Fruit fly (Drosophila melanogaster) whole organism, embryonic: Measurements from ENCODE around the gene Tim8.

Source experiments
- CG1024 ChIP-seq: fragments of 200-800 bp; sonication (Bioruptor generic); IDR thresholded peaks from 2 replicates; pipeline ENCODE4 v1.3.6; 2022; ENCODE audit warnings: missing biosample characterization, missing genetic modification characterization
- CG10565 ChIP-seq: fragments of 200-800 bp; sonication (Bioruptor generic); optimal IDR thresholded peaks from 3 replicates; lab custom pipeline; 2016; ENCODE audit warnings: missing biosample characterization, mild to moderate bottlenecking, missing genetic modification characterization
- CG10959 ChIP-seq: fragments of 200-800 bp; sonication (Bioruptor generic); IDR thresholded peaks from 2 replicates; pipeline ENCODE4 v1.3.6; 2022; ENCODE audit warnings: missing biosample characterization, missing genetic modification characterization
- CG14667 ChIP-seq: fragments of 200-800 bp; sonication (Bioruptor generic); IDR thresholded peaks from 2 replicates; pipeline ENCODE4 v1.3.6; 2022; ENCODE audit warnings: missing biosample characterization, missing genetic modification characterization
- CG17186 ChIP-seq: fragments of 200-800 bp; sonication (Bioruptor generic); optimal IDR thresholded peaks from 3 replicates; lab custom pipeline; 2017; ENCODE audit warnings: missing biosample characterization, missing genetic modification reagents, missing genetic modification characterization
- CG17328 ChIP-seq: fragments of 200-800 bp; sonication (Bioruptor generic); IDR thresholded peaks from 2 replicates; pipeline ENCODE4 v1.3.6; 2022; ENCODE audit warnings: missing biosample characterization, missing genetic modification characterization
- CG1832 ChIP-seq: fragments of 200-800 bp; sonication (Bioruptor generic); optimal IDR thresholded peaks from 2 replicates; lab custom pipeline; 2017; ENCODE audit warnings: missing biosample characterization, mild to moderate bottlenecking, missing genetic modification characterization, inconsistent platforms
- CG18476 ChIP-seq: fragments of 200-800 bp; sonication (Bioruptor generic); optimal IDR thresholded peaks from 2 replicates; lab custom pipeline; 2016; ENCODE audit warnings: missing biosample characterization, mild to moderate bottlenecking, missing genetic modification characterization
- CG2875 ChIP-seq: fragments of 200-800 bp; sonication (Bioruptor generic); optimal IDR thresholded peaks from 2 replicates; lab custom pipeline; 2017; ENCODE audit warnings: missing biosample characterization, mild to moderate bottlenecking, missing genetic modification characterization, missing genetic modification reagents
- CG30020 ChIP-seq: fragments of 200-800 bp; optimal IDR thresholded peaks from 2 replicates; lab custom pipeline; 2019; ENCODE audit warnings: missing biosample characterization, mild to moderate bottlenecking, missing genetic modification characterization, moderate library complexity
- CG30431 ChIP-seq: fragments of 200-800 bp; sonication (Bioruptor generic); optimal IDR thresholded peaks from 2 replicates; lab custom pipeline; 2017; ENCODE audit warnings: missing biosample characterization, missing genetic modification characterization
- CG32767 ChIP-seq: fragments of 200-800 bp; sonication (Bioruptor generic); IDR thresholded peaks from 2 replicates; pipeline ENCODE4 v1.3.6; 2022; ENCODE audit warnings: missing biosample characterization, missing genetic modification characterization
- CG33557 ChIP-seq: fragments of 200-800 bp; sonication (Bioruptor generic); optimal IDR thresholded peaks from 2 replicates; lab custom pipeline; 2019; ENCODE audit warnings: missing biosample characterization, mild to moderate bottlenecking, missing genetic modification characterization, moderate library complexity
- CG4424 ChIP-seq: fragments of 200-800 bp; sonication (Bioruptor generic); optimal IDR thresholded peaks from 3 replicates; lab custom pipeline; 2016; ENCODE audit warnings: missing biosample characterization, missing genetic modification characterization
- CG6654 ChIP-seq: fragments of 200-800 bp; sonication (Bioruptor generic); optimal IDR thresholded peaks from 2 replicates; lab custom pipeline; 2017; ENCODE audit warnings: missing biosample characterization, mild to moderate bottlenecking, missing genetic modification characterization
- CG7372 ChIP-seq: fragments of 200-800 bp; sonication (Bioruptor generic); IDR thresholded peaks from 2 replicates; pipeline ENCODE4 v1.3.6; 2022; ENCODE audit warnings: missing biosample characterization, missing genetic modification characterization
- CG7745 ChIP-seq: fragments of 200-800 bp; sonication (Bioruptor generic); optimal IDR thresholded peaks from 2 replicates; lab custom pipeline; 2018; ENCODE audit warnings: missing biosample characterization, mild to moderate bottlenecking, missing genetic modification characterization, moderate library complexity
- CG7786 ChIP-seq: fragments of 200-800 bp; sonication (Bioruptor generic); optimal IDR thresholded peaks from 2 replicates; lab custom pipeline; 2016; ENCODE audit warnings: missing biosample characterization, missing genetic modification characterization
- CG8478 ChIP-seq: fragments of >200 bp; optimal IDR thresholded peaks from 2 replicates; lab custom pipeline; 2018
- CG9609 ChIP-seq: fragments of 200-800 bp; sonication (Bioruptor generic); optimal IDR thresholded peaks from 3 replicates; lab custom pipeline; 2016; ENCODE audit warnings: missing biosample characterization, missing genetic modification characterization
- CG9797 ChIP-seq: fragments of 200-800 bp; sonication (Bioruptor generic); optimal IDR thresholded peaks from 3 replicates; lab custom pipeline; 2018; ENCODE audit warnings: missing biosample characterization, mild to moderate bottlenecking, missing genetic modification characterization
- Camta ChIP-seq: fragments of 200-800 bp; sonication (Bioruptor generic); optimal IDR thresholded peaks from 2 replicates; lab custom pipeline; 2016; ENCODE audit warnings: missing biosample characterization, missing genetic modification characterization
- Chrac-16 ChIP-seq: fragments of 200-800 bp; sonication (Bioruptor generic); optimal IDR thresholded peaks from 3 replicates; lab custom pipeline; 2016; ENCODE audit warnings: missing biosample characterization, missing genetic modification characterization
- Dbx ChIP-seq: fragments of 200-800 bp; sonication (Bioruptor generic); IDR thresholded peaks from 3 replicates; pipeline ENCODE4 v1.3.6; 2022; ENCODE audit warnings: missing biosample characterization, missing genetic modification characterization
- Dp ChIP-seq: fragments of 200-800 bp; sonication (Bioruptor generic); optimal IDR thresholded peaks from 2 replicates; lab custom pipeline; 2018; ENCODE audit warnings: missing biosample characterization, mild to moderate bottlenecking, missing genetic modification characterization, moderate library complexity
- Drgx ChIP-seq: fragments of 200-800 bp; sonication (Bioruptor generic); IDR thresholded peaks from 2 replicates; pipeline ENCODE4 v1.3.6; 2022; ENCODE audit warnings: missing biosample characterization, missing genetic modification characterization
- Hr78 ChIP-seq, 2 experiments: fragments of 200-800 bp in 1 of 2; fragments of >200 bp in 1 of 2; sonication (Bioruptor generic) in 1 of 2; optimal IDR thresholded peaks; 2 replicates each; lab custom pipeline; 2017 to 2019; ENCODE audit warnings: missing biosample characterization in 2 of 2, missing genetic modification characterization in 2 of 2, mild to moderate bottlenecking in 1 of 2, moderate library complexity in 1 of 2
- Sin3A ChIP-seq: fragments of >200 bp; optimal IDR thresholded peaks from 2 replicates; lab custom pipeline; 2018
- Spps ChIP-seq: fragments of 200-800 bp; sonication (Bioruptor generic); optimal IDR thresholded peaks from 2 replicates; lab custom pipeline; 2018; ENCODE audit warnings: missing biosample characterization, mild to moderate bottlenecking, missing genetic modification characterization
- Vsx1 ChIP-seq: fragments of 200-800 bp; sonication (Bioruptor generic); optimal IDR thresholded peaks from 2 replicates; lab custom pipeline; 2017; ENCODE audit warnings: missing biosample characterization, mild to moderate bottlenecking, missing genetic modification characterization, missing genetic modification reagents
- bigmax ChIP-seq: fragments of 200-800 bp; sonication (Bioruptor generic); optimal IDR thresholded peaks from 2 replicates; lab custom pipeline; 2018; ENCODE audit warnings: missing biosample characterization, mild to moderate bottlenecking, missing genetic modification characterization
- danr ChIP-seq: fragments of 200-800 bp; sonication (Bioruptor generic); IDR thresholded peaks from 2 replicates; pipeline ENCODE4 v1.3.6; 2022; ENCODE audit warnings: missing biosample characterization, missing genetic modification characterization
- dysf ChIP-seq: fragments of 200-800 bp; sonication (Bioruptor generic); IDR thresholded peaks from 3 replicates; pipeline ENCODE4 v1.3.6; 2022; ENCODE audit warnings: missing biosample characterization, missing genetic modification characterization
- gfzf ChIP-seq: fragments of 200-800 bp; sonication (Bioruptor generic); optimal IDR thresholded peaks from 2 replicates; lab custom pipeline; 2016; ENCODE audit warnings: missing biosample characterization, mild to moderate bottlenecking, missing genetic modification characterization, moderate library complexity
- hkb ChIP-seq, 2 experiments: fragments of 200-800 bp in 1 of 2; fragments of >200 bp in 1 of 2; sonication (Bioruptor generic) in 1 of 2; IDR thresholded peaks in 1 of 2; optimal IDR thresholded peaks in 1 of 2; 2 replicates each; pipeline versions ENCODE4 v1.3.6 to Lab custom; 2017 to 2022; ENCODE audit warnings: missing biosample characterization in 1 of 2, missing genetic modification characterization in 1 of 2
- jigr1 ChIP-seq: fragments of 200-800 bp; sonication (Bioruptor generic); IDR thresholded peaks from 3 replicates; pipeline ENCODE4 v1.3.6; 2022; ENCODE audit warnings: missing biosample characterization, missing genetic modification characterization
- jumu ChIP-seq: fragments of 200-800 bp; sonication (Bioruptor generic); optimal IDR thresholded peaks from 3 replicates; lab custom pipeline; 2016; ENCODE audit warnings: missing biosample characterization, missing genetic modification characterization
- kay ChIP-seq: fragments of 200-800 bp; sonication (Bioruptor generic); optimal IDR thresholded peaks from 2 replicates; lab custom pipeline; 2016; ENCODE audit warnings: missing biosample characterization, missing genetic modification characterization
- mirr ChIP-seq: fragments of 200-800 bp; sonication (Bioruptor generic); optimal IDR thresholded peaks from 3 replicates; lab custom pipeline; 2018; ENCODE audit warnings: missing biosample characterization, mild to moderate bottlenecking, missing genetic modification characterization
- oc ChIP-seq: fragments of 200-800 bp; sonication (Bioruptor generic); optimal IDR thresholded peaks from 2 replicates; lab custom pipeline; 2018; ENCODE audit warnings: missing biosample characterization, mild to moderate bottlenecking, missing genetic modification characterization, moderate library complexity
- pb ChIP-seq: fragments of 200-800 bp; sonication (Bioruptor generic); optimal IDR thresholded peaks from 3 replicates; lab custom pipeline; 2016; ENCODE audit warnings: missing biosample characterization, missing genetic modification characterization
- pho ChIP-seq: fragments of 200-800 bp; sonication (Bioruptor generic); optimal IDR thresholded peaks from 2 replicates; lab custom pipeline; 2016; ENCODE audit warnings: missing biosample characterization, missing genetic modification characterization
- pros ChIP-seq: fragments of 200-800 bp; sonication (Bioruptor generic); optimal IDR thresholded peaks from 3 replicates; lab custom pipeline; 2019; ENCODE audit warnings: missing biosample characterization, mild to moderate bottlenecking, missing genetic modification characterization, moderate library complexity
- scrt ChIP-seq: fragments of 200-800 bp; sonication (Bioruptor generic); optimal IDR thresholded peaks from 2 replicates; lab custom pipeline; 2018; ENCODE audit warnings: missing biosample characterization, mild to moderate bottlenecking, missing genetic modification characterization, moderate library complexity
- sna ChIP-seq: fragments of 200-800 bp; sonication (Bioruptor generic); IDR thresholded peaks from 2 replicates; pipeline ENCODE4 v1.3.6; 2022; ENCODE audit warnings: missing biosample characterization, missing genetic modification characterization; ENCODE audit not compliant: partially characterized antibody
- sob ChIP-seq: fragments of 200-800 bp; sonication (Bioruptor generic); IDR thresholded peaks from 2 replicates; pipeline ENCODE4 v1.3.6; 2022; ENCODE audit warnings: missing biosample characterization, missing genetic modification characterization
- ssp ChIP-seq: fragments of 200-800 bp; sonication (Bioruptor generic); IDR thresholded peaks from 2 replicates; pipeline ENCODE4 v1.3.6; 2022; ENCODE audit warnings: missing biosample characterization, missing genetic modification characterization
- toy ChIP-seq: fragments of 200-800 bp; sonication (Bioruptor generic); IDR thresholded peaks from 2 replicates; pipeline ENCODE4 v1.3.6; 2022; ENCODE audit warnings: missing biosample characterization, missing genetic modification characterization
- tup ChIP-seq: fragments of 200-800 bp; sonication (Bioruptor generic); optimal IDR thresholded peaks from 2 replicates; lab custom pipeline; 2016; ENCODE audit warnings: missing biosample characterization, mild to moderate bottlenecking, missing genetic modification characterization, moderate library complexity
- twi ChIP-seq: fragments of 200-800 bp; optimal IDR thresholded peaks from 2 replicates; lab custom pipeline; 2019; ENCODE audit warnings: missing biosample characterization, mild to moderate bottlenecking, missing genetic modification characterization, moderate library complexity
- z ChIP-seq: fragments of 200-800 bp; sonication (Bioruptor generic); IDR thresholded peaks from 3 replicates; pipeline ENCODE4 v1.3.6; 2022; ENCODE audit warnings: missing biosample characterization, missing genetic modification characterization

Tim8 gene

dm6 chrX:11325175-11325768 is 43.0 kb upstream of the Tim8 start, which contains the start of gene Gapvd1 (continued):
- no peak for TF ChIP-seq toy (GFP tag; lab: Robert Waterston, UW)
- TF ChIP-seq sob = peak; percentile 35; the same call in 1 of the 2 replicates
- no peak for TF ChIP-seq CG18476 (GFP tag; lab: Kevin White, UChicago)
- no peak for TF ChIP-seq Vsx1
- peak; percentile 22 for TF ChIP-seq gfzf
- no peak for TF ChIP-seq twi (tag; lab: Kevin White, UChicago)
- TF ChIP-seq Spps = no peak
- no peak for TF ChIP-seq Drgx (GFP tag; lab: Robert Waterston, UW)
- TF ChIP-seq jigr1 (GFP tag; lab: Robert Waterston, UW) = no peak
- TF ChIP-seq CG33557 = no peak
- no peak for TF ChIP-seq CG1024 (GFP tag; lab: Robert Waterston, UW)
- no peak for TF ChIP-seq CG2875 (GFP tag; lab: Kevin White, UChicago)
- no peak for TF ChIP-seq Hr78 (GFP tag; optimal IDR thresholded peaks at IDR 0.05; lab: Kevin White, UChicago)
- TF ChIP-seq CG30020 (tag; lab: Kevin White, UChicago) = peak; percentile 20
- no peak for TF ChIP-seq CG7786 (GFP tag; lab: Kevin White, UChicago)
- TF ChIP-seq CG8478 (lab: Kevin White, UChicago) = no peak
- TF ChIP-seq pho (GFP tag; lab: Kevin White, UChicago) = no peak
- TF ChIP-seq kay (GFP tag; lab: Kevin White, UChicago) = no peak
- no peak for TF ChIP-seq pb
- peak; percentile 72 for TF ChIP-seq CG17186 (GFP tag; lab: Kevin White, UChicago)
- no peak for TF ChIP-seq z (GFP tag; lab: Robert Waterston, UW)
- no peak for TF ChIP-seq ssp (GFP tag; lab: Robert Waterston, UW)
- no peak for TF ChIP-seq CG1832 (GFP tag; lab: Kevin White, UChicago)
- TF ChIP-seq hkb (optimal IDR thresholded peaks at IDR 0.05; lab: Kevin White, UChicago) = no peak
- TF ChIP-seq hkb (GFP tag; IDR thresholded peaks at IDR 0.05; lab: Robert Waterston, UW) = no peak
- TF ChIP-seq Camta (GFP tag; lab: Kevin White, UChicago) = no peak
- TF ChIP-seq CG4424 = peak; percentile 10
- peak; percentile 28 for TF ChIP-seq CG9797 (GFP tag; lab: Kevin White, UChicago)
- no peak for TF ChIP-seq oc (tag; lab: Kevin White, UChicago)
- 0 out of 2 replicates have a peak, but pooled peaks have one; percentile 14 for TF ChIP-seq CG17328 (GFP tag; lab: Robert Waterston, UW)
- no peak for TF ChIP-seq danr (GFP tag; lab: Robert Waterston, UW)
- peak; percentile 37 for TF ChIP-seq Sin3A (lab: Kevin White, UChicago)
- TF ChIP-seq CG7372 = no peak
- TF ChIP-seq CG30431 (GFP tag; lab: Kevin White, UChicago) = no peak
- TF ChIP-seq sna (GFP tag; lab: Robert Waterston, UW) = peak; percentile 56; the same call in 1 of the 2 replicates
- TF ChIP-seq jumu (GFP tag; lab: Kevin White, UChicago) = peak; percentile 15
- TF ChIP-seq CG10565 = no peak
- no peak for TF ChIP-seq CG6654 (GFP tag; lab: Kevin White, UChicago)
- TF ChIP-seq CG9609 (GFP tag; lab: Kevin White, UChicago) = peak; percentile 13
- no peak for TF ChIP-seq CG14667
- TF ChIP-seq scrt (GFP tag; lab: Kevin White, UChicago) = no peak
- TF ChIP-seq dysf (GFP tag; lab: Robert Waterston, UW) = no peak
- no peak for TF ChIP-seq Chrac-16 (GFP tag; lab: Kevin White, UChicago)
- TF ChIP-seq pros (GFP tag; lab: Kevin White, UChicago) = no peak
- no peak for TF ChIP-seq CG10959 (GFP tag; lab: Robert Waterston, UW)
- TF ChIP-seq Dp (GFP tag; lab: Kevin White, UChicago) = peak; percentile 28
- TF ChIP-seq tup = no peak
- TF ChIP-seq bigmax (GFP tag; lab: Kevin White, UChicago) = no peak
- TF ChIP-seq mirr (GFP tag; lab: Kevin White, UChicago) = no peak
- no peak for TF ChIP-seq CG7745 (tag; lab: Kevin White, UChicago)
- TF ChIP-seq CG32767 = no peak
- no peak for TF ChIP-seq Dbx
